Fruit fly (Drosophila melanogaster) whole organism, wandering third instar larva: ENCODE results near the gene CG3557.

ENCODE experiments used
- Hr83 ChIP-seq: fragments of 200-300 bp; sonication (Bioruptor generic); optimal IDR thresholded peaks from 2 replicates; lab custom pipeline; 2016; ENCODE audit warnings: missing biosample characterization, mild to moderate bottlenecking, missing genetic modification characterization, moderate library complexity; ENCODE audit not compliant: poor library complexity, severe bottlenecking
- psq ChIP-seq: fragments of 200-800 bp; sonication (Bioruptor generic); optimal IDR thresholded peaks from 3 replicates; lab custom pipeline; 2017; ENCODE audit warnings: missing biosample characterization, mild to moderate bottlenecking, missing genetic modification characterization, moderate library complexity
- woc ChIP-seq: sonication (Bioruptor generic); optimal IDR thresholded peaks from 2 replicates; lab custom pipeline; 2016; ENCODE audit warnings: missing biosample characterization, mild to moderate bottlenecking, missing genetic modification characterization

DNA sequence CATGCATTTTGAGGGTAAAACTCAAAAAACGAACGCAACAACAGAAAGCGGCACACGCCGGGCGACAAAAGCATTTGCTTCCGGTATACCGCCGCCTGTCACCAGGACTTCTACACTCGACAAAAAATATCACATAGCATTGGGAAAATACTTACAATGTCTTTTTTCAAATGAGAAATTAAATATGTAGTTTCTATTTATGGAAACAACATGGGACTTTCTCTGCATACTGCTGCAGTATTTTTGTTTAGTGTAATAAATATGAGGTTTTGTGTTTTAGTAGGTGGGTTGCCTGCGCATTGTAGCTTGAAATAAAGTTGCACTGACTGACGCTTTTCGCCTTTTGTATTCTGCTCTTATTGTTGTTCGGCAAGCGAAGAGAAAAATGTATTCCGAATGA lies 11.5 kb upstream of the CG3557 start:
- TF ChIP-seq Hr83 (GFP tag; lab: Kevin White, UChicago) (no peak), psq (GFP tag; lab: Kevin White, UChicago) (no peak), woc (GFP tag; lab: Kevin White, UChicago) (no peak)
